Worm (Caenorhabditis elegans) whole organism, L3 larva: ENCODE measurements around the gene memi-2.

Experiments
- ZK546.5 ChIP-seq: sonication (generic microtip); optimal IDR thresholded peaks from 2 replicates; lab custom pipeline; 2017; ENCODE audit warnings: missing biosample characterization, missing genetic modification characterization
- aly-2 ChIP-seq: fragments of 150-350 bp; optimal IDR thresholded peaks from 2 replicates; lab custom pipeline; 2014; ENCODE audit warnings: missing biosample characterization, missing genetic modification characterization
- ama-1 ChIP-seq: fragments of 150-350 bp; optimal IDR thresholded peaks from 2 replicates; lab custom pipeline; 2018
- ceh-28 ChIP-seq: fragments of 150-350 bp; optimal IDR thresholded peaks from 2 replicates; lab custom pipeline; 2014; ENCODE audit warnings: missing biosample characterization, missing genetic modification reagents, missing genetic modification characterization
- ceh-9 ChIP-seq: sonication (generic microtip); optimal IDR thresholded peaks from 2 replicates; lab custom pipeline; 2018; ENCODE audit warnings: missing biosample characterization, missing genetic modification characterization
- daf-12 ChIP-seq: fragments of 150-350 bp; optimal IDR thresholded peaks from 2 replicates; lab custom pipeline; 2014; ENCODE audit warnings: missing biosample characterization, missing genetic modification reagents, missing genetic modification characterization
- egl-27 ChIP-seq: sonication (generic microtip); optimal IDR thresholded peaks from 4 replicates; lab custom pipeline; 2017; ENCODE audit warnings: missing biosample characterization, missing genetic modification reagents, missing genetic modification characterization
- egl-5 ChIP-seq: fragments of 150-350 bp; optimal IDR thresholded peaks from 2 replicates; lab custom pipeline; 2017; ENCODE audit warnings: missing biosample characterization, missing genetic modification reagents, missing genetic modification characterization, inconsistent platforms
- elt-1 ChIP-seq: fragments of 150-350 bp; optimal IDR thresholded peaks from 2 replicates; lab custom pipeline; 2014; ENCODE audit warnings: missing biosample characterization, missing genetic modification characterization
- elt-2 ChIP-seq: sonication (generic microtip); optimal IDR thresholded peaks from 2 replicates; lab custom pipeline; 2016; ENCODE audit warnings: missing genetic modification reagents, mild to moderate bottlenecking, missing genetic modification characterization, missing compliant biosample characterization
- elt-3 ChIP-seq, 3 experiments: fragments of 150-350 bp in 1 of 3; sonication (generic microtip) in 2 of 3; optimal IDR thresholded peaks; 2 replicates in 2 of 3; 4 replicates in 1 of 3; lab custom pipeline; 2014 to 2017; ENCODE audit warnings: missing biosample characterization in 3 of 3, missing genetic modification characterization in 3 of 3
- eor-1 ChIP-seq, 2 experiments: fragments of 150-350 bp; optimal IDR thresholded peaks; 2 replicates each; lab custom pipeline; 2014 to 2018; ENCODE audit warnings: missing biosample characterization in 2 of 2, missing genetic modification characterization in 2 of 2
- fkh-10 ChIP-seq: sonication (generic microtip); optimal IDR thresholded peaks from 2 replicates; lab custom pipeline; 2017; ENCODE audit warnings: missing biosample characterization, missing genetic modification reagents, missing genetic modification characterization
- fos-1 ChIP-seq: fragments of 150-350 bp; optimal IDR thresholded peaks from 2 replicates; lab custom pipeline; 2014; ENCODE audit warnings: missing biosample characterization, missing genetic modification characterization
- hmg-11 ChIP-seq: sonication (generic microtip); optimal IDR thresholded peaks from 2 replicates; lab custom pipeline; 2016; ENCODE audit warnings: missing genetic modification characterization, missing compliant biosample characterization
- jun-1 ChIP-seq: fragments of 150-350 bp; optimal IDR thresholded peaks from 2 replicates; lab custom pipeline; 2014; ENCODE audit warnings: missing biosample characterization, missing genetic modification reagents, missing genetic modification characterization
- lin-15B ChIP-seq: fragments of 150-350 bp; optimal IDR thresholded peaks from 2 replicates; lab custom pipeline; 2014; ENCODE audit warnings: missing biosample characterization, missing genetic modification characterization
- lin-39 ChIP-seq: fragments of 150-350 bp; optimal IDR thresholded peaks from 2 replicates; lab custom pipeline; 2018; ENCODE audit warnings: missing biosample characterization, missing genetic modification reagents, missing genetic modification characterization
- lsy-12 ChIP-seq: sonication (generic microtip); optimal IDR thresholded peaks from 2 replicates; lab custom pipeline; 2016; ENCODE audit warnings: mild to moderate bottlenecking, missing genetic modification characterization, missing compliant biosample characterization
- mml-1 ChIP-seq: fragments of 150-350 bp; sonication (generic microtip); optimal IDR thresholded peaks from 3 replicates; lab custom pipeline; 2014; ENCODE audit warnings: missing biosample characterization, missing genetic modification characterization
- nfya-1 ChIP-seq: sonication (generic microtip); optimal IDR thresholded peaks from 2 replicates; lab custom pipeline; 2017; ENCODE audit warnings: missing genetic modification characterization, mild to moderate bottlenecking, missing compliant biosample characterization, antibody characterized with exemption, moderate library complexity; ENCODE audit not compliant: insufficient read depth
- nhr-12 ChIP-seq: fragments of 150-350 bp; optimal IDR thresholded peaks from 2 replicates; lab custom pipeline; 2014; ENCODE audit warnings: missing biosample characterization, missing genetic modification characterization
- nhr-23 ChIP-seq: fragments of 150-350 bp; optimal IDR thresholded peaks from 2 replicates; lab custom pipeline; 2014; ENCODE audit warnings: missing biosample characterization, missing genetic modification reagents, missing genetic modification characterization
- nhr-237 ChIP-seq: fragments of 150-350 bp; optimal IDR thresholded peaks from 2 replicates; lab custom pipeline; 2014; ENCODE audit warnings: missing biosample characterization, missing genetic modification characterization
- nhr-43 ChIP-seq: sonication (generic microtip); optimal IDR thresholded peaks from 2 replicates; lab custom pipeline; 2016; ENCODE audit warnings: mild to moderate bottlenecking, missing genetic modification characterization, missing compliant biosample characterization; ENCODE audit not compliant: poor library complexity, severe bottlenecking
- nhr-77 ChIP-seq: fragments of 150-350 bp; optimal IDR thresholded peaks from 2 replicates; lab custom pipeline; 2014; ENCODE audit warnings: missing biosample characterization, missing genetic modification characterization
- pha-4 ChIP-seq: fragments of 150-350 bp; optimal IDR thresholded peaks from 2 replicates; lab custom pipeline; 2014; ENCODE audit warnings: missing biosample characterization, missing genetic modification reagents, missing genetic modification characterization
- pqm-1 ChIP-seq: fragments of 150-350 bp; optimal IDR thresholded peaks from 2 replicates; lab custom pipeline; 2017; ENCODE audit warnings: missing biosample characterization, missing genetic modification characterization, inconsistent platforms
- sea-2 ChIP-seq: fragments of 150-350 bp; sonication (generic microtip); optimal IDR thresholded peaks from 4 replicates; lab custom pipeline; 2014; ENCODE audit warnings: missing biosample characterization, missing genetic modification reagents, missing genetic modification characterization
- skn-1 ChIP-seq: fragments of 150-350 bp; optimal IDR thresholded peaks from 2 replicates; lab custom pipeline; 2014; ENCODE audit warnings: missing biosample characterization, missing genetic modification characterization
- tbx-2 ChIP-seq: sonication (generic microtip); optimal IDR thresholded peaks from 2 replicates; lab custom pipeline; 2016; ENCODE audit warnings: mild to moderate bottlenecking, missing genetic modification characterization, missing compliant biosample characterization
- unc-39 ChIP-seq: sonication (generic microtip); optimal IDR thresholded peaks from 4 replicates; lab custom pipeline; 2017; ENCODE audit warnings: missing biosample characterization, missing genetic modification characterization
- unc-62 ChIP-seq: fragments of 150-350 bp; sonication (generic microtip); optimal IDR thresholded peaks from 4 replicates; lab custom pipeline; 2014; ENCODE audit warnings: missing biosample characterization, missing genetic modification reagents, missing genetic modification characterization
- zag-1 ChIP-seq: fragments of 150-350 bp; optimal IDR thresholded peaks from 2 replicates; lab custom pipeline; 2014; ENCODE audit warnings: missing biosample characterization, missing genetic modification characterization
- ztf-4 ChIP-seq: fragments of 150-350 bp; optimal IDR thresholded peaks from 2 replicates; lab custom pipeline; 2014; ENCODE audit warnings: missing biosample characterization, missing genetic modification characterization

Gene memi-2

DNA sequence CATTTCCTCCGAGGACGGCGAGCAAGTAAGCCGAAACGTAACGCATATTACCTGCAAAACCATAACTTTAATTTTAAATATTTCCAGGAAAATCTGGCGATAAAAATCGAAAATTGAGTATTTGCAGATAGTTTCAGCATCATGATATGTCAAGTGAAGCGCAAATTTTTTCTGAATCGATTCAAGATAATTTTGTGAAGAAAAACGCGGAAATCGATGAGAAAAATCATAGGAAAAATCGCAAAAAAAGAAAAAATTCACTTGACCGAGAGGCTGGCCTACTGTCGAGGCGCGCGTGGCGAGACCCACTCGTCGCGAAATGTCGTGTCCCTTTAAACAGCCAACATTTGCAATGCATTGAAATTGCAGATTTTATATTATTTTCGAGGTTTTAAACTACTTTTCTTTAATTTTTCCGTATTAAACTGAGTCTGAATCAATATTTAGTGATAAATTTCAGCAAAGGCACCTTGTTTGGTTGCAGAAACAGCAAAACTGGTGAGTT, 30.0 kb downstream of the memi-2 start, which contains the start of the genes rla-2, popl-7 and Y62E10A.24:
Gene rla-2, minus strand, starts transcription at position 51 of the 505 bp plus-strand sequence.
Gene popl-7, plus strand, starts transcription at position 455 of the 505 bp plus-strand sequence.
Gene Y62E10A.24, plus strand, starts transcription at position 476 of the 505 bp plus-strand sequence.
- TF ChIP-seq nfya-1 (tag; lab: Kevin White, UChicago) (peak; percentile 72), eor-1 (tag; optimal IDR thresholded peaks at IDR 0.05; lab: Kevin White, UChicago) (no peak), hmg-11 (peak; percentile 54), pha-4 (tag; lab: Kevin White, UChicago) (peak; percentile 42), lin-15B (tag; lab: Kevin White, UChicago) (peak; percentile 36), nhr-12 (tag; lab: Kevin White, UChicago) (no peak), skn-1 (no peak), nhr-23 (tag; lab: Kevin White, UChicago) (peak; percentile 28), elt-2 (peak; percentile 6)

DNA sequence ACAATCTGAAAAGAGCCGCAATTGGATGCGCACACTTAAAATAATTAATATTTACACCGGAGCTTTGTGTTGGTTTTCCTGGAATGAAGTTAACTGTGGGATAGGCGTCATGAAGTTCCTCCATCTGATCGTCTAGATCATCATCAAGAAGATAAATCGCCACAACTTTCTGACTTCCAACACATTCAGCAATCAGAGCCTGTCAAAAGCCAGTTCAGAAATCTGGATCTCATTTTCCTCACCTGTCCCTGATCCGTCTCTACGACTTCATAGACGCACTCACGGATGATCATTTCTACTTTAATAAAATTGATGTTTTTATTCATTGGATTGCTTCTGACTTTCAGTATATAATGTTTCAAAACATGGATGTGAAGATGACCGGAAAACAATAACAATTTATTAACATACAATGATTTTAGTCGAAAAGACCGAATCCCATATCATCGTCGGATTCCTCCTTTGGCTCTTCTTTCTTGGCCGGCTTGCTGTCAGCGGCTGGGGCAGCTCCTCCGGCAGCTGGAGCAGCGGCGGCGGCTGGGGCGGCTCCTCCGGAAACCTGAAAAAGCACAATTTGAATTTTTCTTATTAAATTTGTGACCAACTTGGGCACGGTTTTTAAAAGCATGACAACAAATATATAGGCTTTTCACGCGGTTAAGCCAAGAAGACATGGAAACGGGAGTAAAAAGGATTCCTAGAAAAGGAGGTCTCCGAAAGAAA, 31.0 kb downstream of the memi-2 start, which contains the start of gene agt-1:
Gene agt-1, minus strand, starts transcription at position 293 of the 723 bp plus-strand sequence.
- no peak for TF ChIP-seq eor-1 (tag; optimal IDR thresholded peaks at IDR 0.05; lab: Kevin White, UChicago)
- no peak for TF ChIP-seq lin-15B (tag; lab: Kevin White, UChicago)
- TF ChIP-seq lsy-12 (tag; lab: Kevin White, UChicago), result no peak
- no peak for TF ChIP-seq elt-3 (tag; optimal IDR thresholded peaks at IDR 0.05; lab: Kevin White, UChicago)
- no peak for TF ChIP-seq elt-1 (tag; lab: Kevin White, UChicago)
- no peak for TF ChIP-seq lin-39 (tag; lab: Kevin White, UChicago)
- no peak for TF ChIP-seq fkh-10
- no peak for TF ChIP-seq egl-27 (tag; lab: Kevin White, UChicago)
- TF ChIP-seq ama-1 (lab: Kevin White, UChicago), result no peak
- TF ChIP-seq zag-1, result no peak
- TF ChIP-seq unc-39 (tag; lab: Kevin White, UChicago), result no peak
- TF ChIP-seq nhr-237 (tag; lab: Kevin White, UChicago), result no peak
- TF ChIP-seq nhr-77 (tag; lab: Kevin White, UChicago), result no peak
- no peak for TF ChIP-seq sea-2 (GFP tag; lab: Kevin White, UChicago)
- TF ChIP-seq egl-5 (tag; lab: Kevin White, UChicago), result no peak
- TF ChIP-seq ceh-28 (tag; lab: Kevin White, UChicago), result no peak
- no peak for TF ChIP-seq aly-2 (tag; lab: Kevin White, UChicago)
- TF ChIP-seq jun-1 (tag; lab: Kevin White, UChicago), result no peak

DNA sequence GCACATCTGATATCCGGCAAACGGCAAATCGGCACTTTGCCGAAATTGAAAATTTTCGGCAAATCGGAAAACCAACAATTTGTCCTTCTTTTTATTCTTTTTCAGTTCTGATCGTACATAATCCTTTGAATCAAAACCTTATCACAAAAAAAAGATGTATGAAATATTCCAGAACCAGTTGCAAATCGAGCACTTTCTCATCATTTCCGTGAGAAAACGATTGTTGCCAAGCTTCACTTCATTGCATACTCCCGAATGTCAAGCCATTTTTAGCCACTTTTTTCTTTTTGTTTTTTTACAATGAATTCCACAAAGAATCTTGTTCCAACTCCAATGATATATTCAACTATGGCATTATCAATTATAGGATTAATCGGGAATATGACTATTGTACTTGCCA, 35.4 kb downstream of the memi-2 start, which contains the start of gene srsx-25:
Gene srsx-25, plus strand, starts transcription at position 301 of the 400 bp plus-strand sequence.
- TF ChIP-seq jun-1 (tag; lab: Kevin White, UChicago), result no peak
- no peak for TF ChIP-seq lin-15B (tag; lab: Kevin White, UChicago)
- TF ChIP-seq hmg-11, result no peak
- no peak for TF ChIP-seq ZK546.5 (tag; lab: Kevin White, UChicago)
- TF ChIP-seq sea-2 (GFP tag; lab: Kevin White, UChicago), result no peak
- TF ChIP-seq ztf-4 (tag; lab: Kevin White, UChicago), result no peak
- TF ChIP-seq skn-1, result no peak
- no peak for TF ChIP-seq nhr-237 (tag; lab: Kevin White, UChicago)
- TF ChIP-seq daf-12 (tag; lab: Kevin White, UChicago), result no peak
- no peak for TF ChIP-seq pqm-1
- TF ChIP-seq tbx-2, result no peak
- TF ChIP-seq, all 47 proteins: peak for 0

DNA sequence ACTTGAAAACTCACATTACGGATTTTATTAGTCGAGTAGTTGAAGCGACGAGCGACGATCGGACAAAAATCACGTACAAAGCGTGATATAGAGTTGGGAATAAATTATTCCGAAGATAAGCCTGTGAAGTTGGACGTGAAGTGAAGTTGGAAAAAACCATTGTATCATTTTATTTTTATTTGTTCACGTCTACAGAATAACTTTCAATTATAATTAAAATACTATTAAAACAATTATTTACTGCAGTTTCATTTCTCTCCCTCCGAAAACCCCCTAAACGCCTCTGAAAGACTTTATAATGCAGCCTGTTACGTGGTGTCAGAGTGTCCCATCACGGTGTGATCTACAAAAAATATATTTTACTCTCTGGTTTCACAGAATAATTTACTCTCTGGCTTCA, 40.2 kb downstream of the memi-2 start, which contains the start of gene Y62E10A.3:
Gene Y62E10A.3, minus strand, starts transcription at position 101 of the 400 bp plus-strand sequence.
- no peak for TF ChIP-seq hmg-11

DNA sequence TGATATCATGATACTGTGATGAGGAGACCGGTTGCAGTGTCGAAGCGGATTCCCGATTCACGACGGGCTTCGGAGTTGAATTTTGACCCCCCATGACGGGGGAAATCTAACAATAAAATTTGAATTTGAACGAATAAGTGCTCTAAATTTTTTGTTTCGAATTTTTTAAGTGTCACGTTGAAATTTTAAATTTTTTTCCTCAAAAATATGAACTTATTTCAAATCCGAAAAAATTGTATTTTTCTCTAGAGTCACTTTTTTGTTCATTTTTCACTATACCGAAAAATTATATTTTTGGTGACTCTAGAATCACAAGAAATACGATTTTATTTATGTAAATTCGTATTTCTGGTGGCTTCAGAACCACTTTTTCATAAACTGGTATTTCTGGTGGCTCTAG, 41.8 kb downstream of the memi-2 start, which contains the start of gene W02A2.8:
Gene W02A2.8, minus strand, starts transcription at position 101 of the 400 bp plus-strand sequence.
- TF ChIP-seq ama-1 (lab: Kevin White, UChicago) (no peak), nhr-43 (tag; lab: Kevin White, UChicago) (no peak), fos-1 (no peak), mml-1 (no peak), ztf-4 (tag; lab: Kevin White, UChicago) (no peak), unc-62 (GFP tag; lab: Kevin White, UChicago) (no peak), skn-1 (no peak), nfya-1 (tag; lab: Kevin White, UChicago) (no peak), ceh-9 (tag; lab: Kevin White, UChicago) (no peak), elt-3 (tag; optimal IDR thresholded peaks at IDR 0.05; lab: Kevin White, UChicago) (no peak), nhr-237 (tag; lab: Kevin White, UChicago) (no peak), lin-15B (tag; lab: Kevin White, UChicago) (no peak), zag-1 (no peak), nhr-23 (tag; lab: Kevin White, UChicago) (no peak), elt-1 (tag; lab: Kevin White, UChicago) (no peak), lin-39 (tag; lab: Kevin White, UChicago) (no peak)
